Fruit fly (Drosophila melanogaster) Kc167 (cell line): ENCODE measurements around the gene Dic1.

Experiments used
- Myc ChIP-seq: fragments of >200 bp; optimal IDR thresholded peaks from 2 replicates; lab custom pipeline; 2017; ENCODE audit warnings: missing external identifiers
- Sin3A ChIP-seq: fragments of >200 bp; optimal IDR thresholded peaks from 2 replicates; lab custom pipeline; 2018; ENCODE audit warnings: missing external identifiers
- h ChIP-seq: fragments of >200 bp; optimal IDR thresholded peaks from 3 replicates; lab custom pipeline; 2018; ENCODE audit warnings: missing external identifiers
- insv ChIP-seq: fragments of >200 bp; optimal IDR thresholded peaks from 3 replicates; lab custom pipeline; 2018; ENCODE audit warnings: missing external identifiers
- psq ChIP-seq: fragments of >200 bp; optimal IDR thresholded peaks from 2 replicates; lab custom pipeline; 2017; ENCODE audit warnings: missing external identifiers
- ttk ChIP-seq: sonication (Bioruptor generic); optimal IDR thresholded peaks from 2 replicates; lab custom pipeline; 2017; ENCODE audit warnings: missing external identifiers

Gene Dic1

dm6 chr3R:13366561-13367518 is 2.1 kb downstream of the Dic1 start, which contains the start of gene Elp6:
TSS of gene Elp6 (minus strand) at chr3R:13366910.
- no peak for TF ChIP-seq Myc
- no peak for TF ChIP-seq Sin3A (lab: Kevin White, UChicago)
- no peak for TF ChIP-seq insv (lab: Kevin White, UChicago)
- no peak for TF ChIP-seq psq (lab: Kevin White, UChicago)
- TF ChIP-seq h, result no peak
- no peak for TF ChIP-seq ttk (lab: Kevin White, UChicago)

dm6 chr3R:13369348-13369747 is 4.6 kb downstream of the Dic1 start, which contains the start of gene CheA87a:
TSS of gene CheA87a (plus strand) at chr3R:13369648.
- no peak for TF ChIP-seq Sin3A (lab: Kevin White, UChicago)
- no peak for TF ChIP-seq psq (lab: Kevin White, UChicago)
- no peak for TF ChIP-seq Myc
- TF ChIP-seq ttk (lab: Kevin White, UChicago), result no peak
- no peak for TF ChIP-seq insv (lab: Kevin White, UChicago)

dm6 chr3R:13371840-13372680 is 7.3 kb downstream of the Dic1 start, which contains the start of the genes Lip3 and CG34309:
TSS of gene Lip3 (minus strand) at chr3R:13371904.
TSS of gene CG34309 (plus strand) at chr3R:13372630.
- TF ChIP-seq h, result no peak
- TF ChIP-seq ttk (lab: Kevin White, UChicago), result no peak
- no peak for TF ChIP-seq Myc
- TF ChIP-seq insv (lab: Kevin White, UChicago), result no peak

dm6 chr3R:13374913-13375312 is 10.2 kb downstream of the Dic1 start:
- TF ChIP-seq insv (lab: Kevin White, UChicago), result no peak
- TF ChIP-seq Myc, result no peak
- TF ChIP-seq ttk (lab: Kevin White, UChicago), result no peak
- no peak for TF ChIP-seq psq (lab: Kevin White, UChicago)
- no peak for TF ChIP-seq h
- TF ChIP-seq Sin3A (lab: Kevin White, UChicago), result no peak

- TF ChIP-seq Myc (no peak), h (no peak), insv (lab: Kevin White, UChicago) (no peak)
These were observed 14.9 kb downstream of the Dic1 start, which contains the start of the genes CG9813 and CG8870 for dm6 chr3R:13379675-13380074. TSS of gene CG9813 (minus strand) at chr3R:13379775. TSS of gene CG8870 (plus strand) at chr3R:13379842.

dm6 chr3R:13381744-13382435 is 17.2 kb downstream of the Dic1 start, which contains the start of the genes mRpS21 and Droj2:
TSS of gene mRpS21 (minus strand) at chr3R:13381809.
TSS of gene Droj2 (plus strand) at chr3R:13382106.
- no peak for TF ChIP-seq h
- TF ChIP-seq Myc, result no peak
- no peak for TF ChIP-seq insv (lab: Kevin White, UChicago)
- TF ChIP-seq Sin3A (lab: Kevin White, UChicago), result no peak
- TF ChIP-seq psq (lab: Kevin White, UChicago), result no peak
- no peak for TF ChIP-seq ttk (lab: Kevin White, UChicago)

dm6 chr3R:13382656-13383142 is 18.0 kb downstream of the Dic1 start:
- no peak for TF ChIP-seq insv (lab: Kevin White, UChicago)
- no peak for TF ChIP-seq ttk (lab: Kevin White, UChicago)
- no peak for TF ChIP-seq h
- no peak for TF ChIP-seq Myc
- TF ChIP-seq Sin3A (lab: Kevin White, UChicago), result no peak
- no peak for TF ChIP-seq psq (lab: Kevin White, UChicago)

- no peak for TF ChIP-seq Myc
- TF ChIP-seq psq (lab: Kevin White, UChicago), result no peak
- no peak for TF ChIP-seq Sin3A (lab: Kevin White, UChicago)
- TF ChIP-seq ttk (lab: Kevin White, UChicago), result no peak
- TF ChIP-seq h, result no peak
- no peak for TF ChIP-seq insv (lab: Kevin White, UChicago)
These were observed 20.4 kb downstream of the Dic1 start for dm6 chr3R:13385105-13385504.

- TF ChIP-seq Sin3A (lab: Kevin White, UChicago), result no peak
- TF ChIP-seq h, result peak; percentile 23
These were observed 23.6 kb downstream of the Dic1 start, which contains the start of gene CG9799 for dm6 chr3R:13388160-13388870. TSS of gene CG9799 (minus strand) at chr3R:13388709.

- TF ChIP-seq ttk (lab: Kevin White, UChicago) (no peak), psq (lab: Kevin White, UChicago) (no peak), insv (lab: Kevin White, UChicago) (no peak), h (no peak), Myc (no peak), Sin3A (lab: Kevin White, UChicago) (no peak)
These were observed 25.8 kb downstream of the Dic1 start for dm6 chr3R:13390490-13390889.

dm6 chr3R:13393009-13393408 is 28.3 kb downstream of the Dic1 start:
- TF ChIP-seq Sin3A (lab: Kevin White, UChicago), result no peak
- TF ChIP-seq h, result no peak
- no peak for TF ChIP-seq Myc
- TF ChIP-seq psq (lab: Kevin White, UChicago), result no peak
- no peak for TF ChIP-seq ttk (lab: Kevin White, UChicago)
- TF ChIP-seq insv (lab: Kevin White, UChicago), result no peak
